Fruit fly (Drosophila melanogaster) whole organism, embryonic: ENCODE data around the gene Spn28B.

Source experiments
- CG10543 ChIP-seq: fragments of 200-800 bp; sonication (Bioruptor generic); optimal IDR thresholded peaks from 3 replicates; lab custom pipeline; 2017; ENCODE audit warnings: missing biosample characterization, mild to moderate bottlenecking, missing genetic modification characterization, moderate library complexity
- CG13123 ChIP-seq: fragments of 200-800 bp; sonication (Bioruptor generic); optimal IDR thresholded peaks from 2 replicates; lab custom pipeline; 2016; ENCODE audit warnings: missing biosample characterization, missing genetic modification characterization
- CG17328 ChIP-seq: fragments of 200-800 bp; sonication (Bioruptor generic); IDR thresholded peaks from 2 replicates; pipeline ENCODE4 v1.3.6; 2022; ENCODE audit warnings: missing biosample characterization, missing genetic modification characterization
- CG17568 ChIP-seq: fragments of 200-800 bp; sonication (Bioruptor generic); optimal IDR thresholded peaks from 2 replicates; lab custom pipeline; 2018; ENCODE audit warnings: missing biosample characterization, mild to moderate bottlenecking, missing genetic modification characterization, moderate library complexity
- CG1832 ChIP-seq: fragments of 200-800 bp; sonication (Bioruptor generic); optimal IDR thresholded peaks from 2 replicates; lab custom pipeline; 2017; ENCODE audit warnings: missing biosample characterization, mild to moderate bottlenecking, missing genetic modification characterization, inconsistent platforms
- CG18764 ChIP-seq: fragments of 200-800 bp; sonication (Bioruptor generic); optimal IDR thresholded peaks from 3 replicates; lab custom pipeline; 2016; ENCODE audit warnings: missing biosample characterization, missing genetic modification characterization
- CG2120 ChIP-seq: fragments of 200-800 bp; sonication (Bioruptor generic); optimal IDR thresholded peaks from 3 replicates; lab custom pipeline; 2016; ENCODE audit warnings: missing biosample characterization, missing genetic modification characterization
- CG2678 ChIP-seq: fragments of 200-800 bp; sonication (Bioruptor generic); optimal IDR thresholded peaks from 3 replicates; lab custom pipeline; 2019; ENCODE audit warnings: missing biosample characterization, mild to moderate bottlenecking, missing genetic modification characterization, moderate library complexity
- CG3407 ChIP-seq: fragments of 200-800 bp; sonication (Bioruptor generic); optimal IDR thresholded peaks from 2 replicates; lab custom pipeline; 2018; ENCODE audit warnings: missing biosample characterization, mild to moderate bottlenecking, missing genetic modification characterization
- CG3847 ChIP-seq: fragments of 200-800 bp; sonication (Bioruptor generic); IDR thresholded peaks from 2 replicates; pipeline ENCODE4 v1.3.6; 2022; ENCODE audit warnings: missing biosample characterization, missing genetic modification characterization
- CG43689 ChIP-seq: fragments of 200-800 bp; sonication (Bioruptor generic); IDR thresholded peaks from 2 replicates; pipeline ENCODE4 v1.3.6; 2022; ENCODE audit warnings: missing biosample characterization, missing genetic modification characterization
- CG4404 ChIP-seq: fragments of 200-800 bp; sonication (Bioruptor generic); IDR thresholded peaks from 2 replicates; pipeline ENCODE4 v1.3.6; 2022; ENCODE audit warnings: missing biosample characterization, missing genetic modification characterization
- CG4730 ChIP-seq: fragments of 200-800 bp; sonication (Bioruptor generic); IDR thresholded peaks from 2 replicates; pipeline ENCODE4 v1.3.6; 2022; ENCODE audit warnings: missing biosample characterization, missing genetic modification characterization
- CG6765 ChIP-seq: fragments of 200-800 bp; sonication (Bioruptor generic); optimal IDR thresholded peaks from 3 replicates; lab custom pipeline; 2017; ENCODE audit warnings: missing biosample characterization, mild to moderate bottlenecking, missing genetic modification characterization
- CG7963 ChIP-seq: fragments of 200-800 bp; sonication (Bioruptor generic); IDR thresholded peaks from 3 replicates; pipeline ENCODE4 v1.3.6; 2022; ENCODE audit warnings: missing biosample characterization, missing genetic modification characterization; ENCODE audit not compliant: partially characterized antibody
- CG8089 ChIP-seq: fragments of 200-800 bp; sonication (Bioruptor generic); optimal IDR thresholded peaks from 3 replicates; lab custom pipeline; 2016; ENCODE audit warnings: missing biosample characterization, missing genetic modification characterization
- CG8388 ChIP-seq: fragments of 200-800 bp; sonication (Bioruptor generic); optimal IDR thresholded peaks from 2 replicates; lab custom pipeline; 2019; ENCODE audit warnings: missing biosample characterization, mild to moderate bottlenecking, missing genetic modification characterization, moderate library complexity
- CG8944 ChIP-seq: fragments of 200-800 bp; sonication (Bioruptor generic); optimal IDR thresholded peaks from 3 replicates; lab custom pipeline; 2016; ENCODE audit warnings: missing biosample characterization, missing genetic modification characterization
- CG9932 ChIP-seq: fragments of 200-800 bp; sonication (Bioruptor generic); IDR thresholded peaks from 2 replicates; pipeline ENCODE4 v1.3.6; 2022; ENCODE audit warnings: missing biosample characterization, missing genetic modification characterization
- CHES-1-like ChIP-seq: fragments of 200-800 bp; sonication (Bioruptor generic); optimal IDR thresholded peaks from 2 replicates; lab custom pipeline; 2016; ENCODE audit warnings: missing biosample characterization, missing genetic modification characterization
- Dip2 ChIP-seq: fragments of 200-800 bp; sonication (Bioruptor generic); IDR thresholded peaks from 2 replicates; pipeline ENCODE4 v1.3.6; 2022; ENCODE audit warnings: missing biosample characterization, missing genetic modification characterization
- HLH54F ChIP-seq: fragments of 200-800 bp; sonication (Bioruptor generic); optimal IDR thresholded peaks from 3 replicates; lab custom pipeline; 2016; ENCODE audit warnings: missing biosample characterization, missing genetic modification characterization
- HmgD ChIP-seq: fragments of 200-800 bp; sonication (Bioruptor generic); optimal IDR thresholded peaks from 3 replicates; lab custom pipeline; 2016; ENCODE audit warnings: missing biosample characterization, missing genetic modification characterization
- NFAT ChIP-seq: fragments of 200-800 bp; sonication (Bioruptor generic); IDR thresholded peaks from 2 replicates; pipeline ENCODE4 v1.3.6; 2022; ENCODE audit warnings: missing biosample characterization, missing genetic modification characterization
- Nf-YA ChIP-seq: fragments of 200-800 bp; sonication (Bioruptor generic); IDR thresholded peaks from 2 replicates; pipeline ENCODE4 v1.3.6; 2022; ENCODE audit warnings: missing biosample characterization, missing genetic modification characterization
- Oaz ChIP-seq: fragments of 200-800 bp; sonication (Bioruptor generic); IDR thresholded peaks from 2 replicates; pipeline ENCODE4 v1.3.6; 2022; ENCODE audit warnings: missing biosample characterization, missing genetic modification characterization
- Sry-β ChIP-seq: fragments of 200-800 bp; sonication (Bioruptor generic); optimal IDR thresholded peaks from 2 replicates; lab custom pipeline; 2018; ENCODE audit warnings: missing biosample characterization, mild to moderate bottlenecking, missing genetic modification characterization, moderate library complexity
- ac ChIP-seq: fragments of 200-800 bp; sonication (Bioruptor generic); optimal IDR thresholded peaks from 3 replicates; lab custom pipeline; 2017; ENCODE audit warnings: missing biosample characterization, mild to moderate bottlenecking, missing genetic modification characterization
- bsh ChIP-seq, 2 experiments: fragments of 200-800 bp; sonication (Bioruptor generic); optimal IDR thresholded peaks; 2 replicates each; lab custom pipeline; 2017 to 2018; ENCODE audit warnings: mild to moderate bottlenecking in 2 of 2, missing biosample characterization in 2 of 2, missing genetic modification characterization in 2 of 2, moderate library complexity in 1 of 2
- cg ChIP-seq: fragments of 200-800 bp; sonication (Bioruptor generic); optimal IDR thresholded peaks from 3 replicates; lab custom pipeline; 2019; ENCODE audit warnings: missing biosample characterization, mild to moderate bottlenecking, missing genetic modification characterization, moderate library complexity
- chif ChIP-seq, 2 experiments: fragments of 200-800 bp; sonication (Bioruptor generic); optimal IDR thresholded peaks; 3 replicates each; lab custom pipeline; 2016; ENCODE audit warnings: missing biosample characterization in 2 of 2, missing genetic modification characterization in 2 of 2
- cwo ChIP-seq: fragments of 200-800 bp; sonication (Bioruptor generic); optimal IDR thresholded peaks from 3 replicates; lab custom pipeline; 2017; ENCODE audit warnings: missing biosample characterization, missing genetic modification characterization, mild to moderate bottlenecking, moderate library complexity, missing genetic modification reagents
- ems ChIP-seq: fragments of 200-800 bp; sonication (Bioruptor generic); optimal IDR thresholded peaks from 3 replicates; lab custom pipeline; 2016; ENCODE audit warnings: missing biosample characterization, missing genetic modification characterization
- gem ChIP-seq: fragments of 200-800 bp; sonication (Bioruptor generic); optimal IDR thresholded peaks from 2 replicates; lab custom pipeline; 2019; ENCODE audit warnings: missing biosample characterization, mild to moderate bottlenecking, missing genetic modification characterization, moderate library complexity
- ind ChIP-seq: fragments of 200-800 bp; sonication (Bioruptor generic); optimal IDR thresholded peaks from 3 replicates; lab custom pipeline; 2016; ENCODE audit warnings: missing biosample characterization, missing genetic modification characterization
- org-1 ChIP-seq: fragments of 200-800 bp; sonication (Bioruptor generic); optimal IDR thresholded peaks from 2 replicates; lab custom pipeline; 2017; ENCODE audit warnings: missing biosample characterization, missing genetic modification characterization
- phol ChIP-seq: fragments of 200-800 bp; sonication (Bioruptor generic); optimal IDR thresholded peaks from 3 replicates; lab custom pipeline; 2018; ENCODE audit warnings: missing biosample characterization, mild to moderate bottlenecking, missing genetic modification characterization, moderate library complexity
- run ChIP-seq: fragments of 200-800 bp; sonication (Bioruptor generic); optimal IDR thresholded peaks from 3 replicates; lab custom pipeline; 2018; ENCODE audit warnings: missing biosample characterization, mild to moderate bottlenecking, missing genetic modification characterization
- shn ChIP-seq: fragments of 200-800 bp; sonication (Bioruptor generic); optimal IDR thresholded peaks from 3 replicates; lab custom pipeline; 2016; ENCODE audit warnings: missing biosample characterization, missing genetic modification characterization
- slp2 ChIP-seq: fragments of 200-800 bp; sonication (Bioruptor generic); optimal IDR thresholded peaks from 2 replicates; lab custom pipeline; 2016; ENCODE audit warnings: missing biosample characterization, missing genetic modification characterization
- sna ChIP-seq: fragments of 200-800 bp; sonication (Bioruptor generic); IDR thresholded peaks from 2 replicates; pipeline ENCODE4 v1.3.6; 2022; ENCODE audit warnings: missing biosample characterization, missing genetic modification characterization; ENCODE audit not compliant: partially characterized antibody
- sob ChIP-seq: fragments of 200-800 bp; sonication (Bioruptor generic); IDR thresholded peaks from 2 replicates; pipeline ENCODE4 v1.3.6; 2022; ENCODE audit warnings: missing biosample characterization, missing genetic modification characterization
- sr ChIP-seq: fragments of 200-800 bp; sonication (Bioruptor generic); IDR thresholded peaks from 3 replicates; pipeline ENCODE4 v1.3.6; 2022; ENCODE audit warnings: missing biosample characterization, missing genetic modification characterization
- toy ChIP-seq: fragments of 200-800 bp; sonication (Bioruptor generic); IDR thresholded peaks from 2 replicates; pipeline ENCODE4 v1.3.6; 2022; ENCODE audit warnings: missing biosample characterization, missing genetic modification characterization
- trem ChIP-seq: fragments of 200-800 bp; optimal IDR thresholded peaks from 3 replicates; lab custom pipeline; 2019; ENCODE audit warnings: missing biosample characterization, mild to moderate bottlenecking, missing genetic modification characterization, moderate library complexity
- unpg ChIP-seq: fragments of 200-800 bp; sonication (Bioruptor generic); optimal IDR thresholded peaks from 3 replicates; lab custom pipeline; 2018; ENCODE audit warnings: missing biosample characterization, mild to moderate bottlenecking, missing genetic modification characterization, moderate library complexity
- vfl ChIP-seq: fragments of 200-800 bp; sonication (Bioruptor generic); optimal IDR thresholded peaks from 2 replicates; lab custom pipeline; 2016; ENCODE audit warnings: missing biosample characterization, missing genetic modification characterization
- wor ChIP-seq: fragments of 200-800 bp; sonication (Bioruptor generic); IDR thresholded peaks from 2 replicates; pipeline ENCODE4 v1.3.6; 2022; ENCODE audit warnings: missing biosample characterization, missing genetic modification characterization
- zen ChIP-seq: fragments of 200-800 bp; sonication (Bioruptor generic); optimal IDR thresholded peaks from 3 replicates; lab custom pipeline; 2018; ENCODE audit warnings: missing biosample characterization, mild to moderate bottlenecking, missing genetic modification characterization, moderate library complexity
- zf30C ChIP-seq: fragments of 200-800 bp; sonication (Bioruptor generic); optimal IDR thresholded peaks from 3 replicates; lab custom pipeline; 2018; ENCODE audit warnings: missing biosample characterization, mild to moderate bottlenecking, missing genetic modification characterization
- zfh1 ChIP-seq: fragments of 200-800 bp; sonication (Bioruptor generic); IDR thresholded peaks from 3 replicates; pipeline ENCODE4 v1.3.6; 2022; ENCODE audit warnings: missing biosample characterization, missing genetic modification characterization

Gene Spn28B

DNA sequence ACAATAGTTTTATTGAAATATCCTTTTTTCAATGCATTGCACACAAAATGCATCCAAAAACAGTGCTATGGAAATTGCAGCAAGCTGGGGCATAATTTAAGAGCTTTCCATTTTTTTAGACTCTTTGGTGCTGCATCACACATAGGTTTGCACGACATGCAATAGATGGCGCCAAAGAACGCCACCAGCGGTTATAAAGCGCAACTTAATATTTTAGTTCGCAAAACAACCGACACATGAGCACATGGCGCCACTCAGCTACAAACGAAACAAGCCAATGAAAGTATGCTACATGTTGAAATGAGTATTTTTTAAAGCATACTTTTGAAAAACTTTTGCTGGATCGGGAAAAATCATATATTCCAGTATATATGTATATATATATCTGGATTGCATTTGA lies 46.8 kb upstream of the Spn28B start (continued):
- TF ChIP-seq CG2678 (tag; lab: Kevin White, UChicago), result peak; percentile 61
- TF ChIP-seq chif (GFP tag; optimal IDR thresholded peaks at IDR 0.05; lab: Kevin White, UChicago), result peak; percentile 42 to 93
- peak; percentile 81 for TF ChIP-seq zen (tag; lab: Kevin White, UChicago)
- TF ChIP-seq gem (tag; lab: Kevin White, UChicago), result peak; percentile 76
- 0 out of 2 replicates have a peak, but pooled peaks have one; percentile 6 for TF ChIP-seq CG43689 (GFP tag; lab: Robert Waterston, UW)
- peak; percentile 86 for TF ChIP-seq HmgD (GFP tag; lab: Kevin White, UChicago)
- peak; percentile 53 for TF ChIP-seq Oaz (GFP tag; lab: Robert Waterston, UW)
- TF ChIP-seq CG4730 (GFP tag; lab: Robert Waterston, UW), result peak; percentile 77
- peak; percentile 77 for TF ChIP-seq ind (GFP tag; lab: Kevin White, UChicago)
- peak; percentile 75 for TF ChIP-seq CG13123 (GFP tag; lab: Kevin White, UChicago)
- TF ChIP-seq CG10543 (GFP tag; lab: Kevin White, UChicago), result peak; percentile 66
- peak; percentile 95 for TF ChIP-seq NFAT (GFP tag; lab: Robert Waterston, UW)
- TF ChIP-seq wor (GFP tag; lab: Robert Waterston, UW), result peak; percentile 35; the same call in 1 of the 2 replicates
- TF ChIP-seq unpg (GFP tag; lab: Kevin White, UChicago), result peak; percentile 77
- no peak for TF ChIP-seq CG7963 (GFP tag; lab: Robert Waterston, UW)
- TF ChIP-seq cg, result no peak
- peak; percentile 77 for TF ChIP-seq CG2120 (GFP tag; lab: Kevin White, UChicago)
- peak; percentile 73 for TF ChIP-seq sob (GFP tag; lab: Robert Waterston, UW)
- TF ChIP-seq HLH54F, result peak; percentile 48
- peak; percentile 60 for TF ChIP-seq CG8388 (GFP tag; lab: Kevin White, UChicago)
- TF ChIP-seq ac (GFP tag; lab: Kevin White, UChicago), result peak; percentile 55
- 0 out of 2 replicates have a peak, but pooled peaks have one; percentile 38 for TF ChIP-seq Nf-YA (GFP tag; lab: Robert Waterston, UW)
- TF ChIP-seq org-1 (GFP tag; lab: Kevin White, UChicago), result peak; percentile 44
- TF ChIP-seq CHES-1-like (GFP tag; lab: Kevin White, UChicago), result peak; percentile 69
- peak; percentile 79 for TF ChIP-seq CG8944 (GFP tag; lab: Kevin White, UChicago)
- peak; percentile 60 for TF ChIP-seq CG17568 (GFP tag; lab: Kevin White, UChicago)
- peak; percentile 31 for TF ChIP-seq cwo (GFP tag; lab: Kevin White, UChicago)
- no peak for TF ChIP-seq CG1832 (GFP tag; lab: Kevin White, UChicago)
- no peak for TF ChIP-seq Dip2
- TF ChIP-seq sna (GFP tag; lab: Robert Waterston, UW), result no peak
- no peak for TF ChIP-seq zf30C (GFP tag; lab: Kevin White, UChicago)
- TF ChIP-seq bsh (GFP tag; optimal IDR thresholded peaks at IDR 0.05; lab: Kevin White, UChicago), result peak in 1 of 2 experiments; percentile 80
- TF ChIP-seq CG18764 (GFP tag; lab: Kevin White, UChicago), result peak; percentile 72
- peak; percentile 30 for TF ChIP-seq ems (GFP tag; lab: Kevin White, UChicago)
- no peak for TF ChIP-seq slp2 (GFP tag; lab: Kevin White, UChicago)
- TF ChIP-seq phol (tag; lab: Kevin White, UChicago), result peak; percentile 63
- no peak for TF ChIP-seq toy (GFP tag; lab: Robert Waterston, UW)
- peak; percentile 65 for TF ChIP-seq trem (tag; lab: Kevin White, UChicago)
- TF ChIP-seq CG17328 (GFP tag; lab: Robert Waterston, UW), result peak; percentile 81
- TF ChIP-seq CG8089 (GFP tag; lab: Kevin White, UChicago), result peak; percentile 90
- peak; percentile 77 for TF ChIP-seq shn (GFP tag; lab: Kevin White, UChicago)
- peak; percentile 60 for TF ChIP-seq CG6765 (GFP tag; lab: Kevin White, UChicago)
- peak; percentile 41; the same call in 1 of the 2 replicates for TF ChIP-seq CG4404 (GFP tag; lab: Robert Waterston, UW)
- peak; percentile 84 for TF ChIP-seq CG9932 (GFP tag; lab: Robert Waterston, UW)
- TF ChIP-seq vfl (GFP tag; lab: Kevin White, UChicago), result peak; percentile 45
- peak; percentile 60 for TF ChIP-seq CG3407 (GFP tag; lab: Kevin White, UChicago)
- no peak for TF ChIP-seq run
- TF ChIP-seq Sry-β (GFP tag; lab: Kevin White, UChicago), result no peak
- TF ChIP-seq sr (GFP tag; lab: Robert Waterston, UW), result peak; percentile 58; the same call in 2 of the 3 replicates
- TF ChIP-seq CG3847 (GFP tag; lab: Robert Waterston, UW), result peak; percentile 76
- peak; percentile 87 for TF ChIP-seq zfh1 (GFP tag; lab: Robert Waterston, UW)
